Fruit fly (Drosophila melanogaster) whole organism, adult: ENCODE data around the gene nxf2.

ENCODE experiments used
- CG11617 ChIP-seq: fragments of 200-800 bp; sonication (Bioruptor generic); optimal IDR thresholded peaks from 2 replicates; lab custom pipeline; 2017; ENCODE audit warnings: mild to moderate bottlenecking, missing biosample characterization, missing genetic modification reagents, missing genetic modification characterization
- CG12768 ChIP-seq: fragments of 200-800 bp; sonication (Bioruptor generic); optimal IDR thresholded peaks from 2 replicates; lab custom pipeline; 2017; ENCODE audit warnings: missing biosample characterization, missing genetic modification characterization, mild to moderate bottlenecking, moderate library complexity, missing genetic modification reagents
- CG14711 ChIP-seq: fragments of 200-800 bp; sonication (Bioruptor generic); optimal IDR thresholded peaks from 2 replicates; lab custom pipeline; 2018; ENCODE audit warnings: missing biosample characterization, mild to moderate bottlenecking, missing genetic modification characterization, moderate library complexity
- CG1620 ChIP-seq: fragments of 200-800 bp; sonication (Bioruptor generic); optimal IDR thresholded peaks from 2 replicates; lab custom pipeline; 2016; ENCODE audit warnings: missing biosample characterization, missing genetic modification characterization
- CG33017 ChIP-seq: fragments of 200-800 bp; sonication (Bioruptor generic); optimal IDR thresholded peaks from 2 replicates; lab custom pipeline; 2018; ENCODE audit warnings: missing biosample characterization, mild to moderate bottlenecking, missing genetic modification characterization, moderate library complexity
- CG5204 ChIP-seq: fragments of 200-800 bp; sonication (Bioruptor generic); optimal IDR thresholded peaks from 2 replicates; lab custom pipeline; 2016; ENCODE audit warnings: missing biosample characterization, missing genetic modification characterization
- CG7045 ChIP-seq: fragments of 200-800 bp; sonication (Bioruptor generic); optimal IDR thresholded peaks from 2 replicates; lab custom pipeline; 2017; ENCODE audit warnings: missing biosample characterization, mild to moderate bottlenecking, missing genetic modification characterization
- CG7101 ChIP-seq: fragments of 200-800 bp; sonication (Bioruptor generic); optimal IDR thresholded peaks from 2 replicates; lab custom pipeline; 2018; ENCODE audit warnings: missing biosample characterization, mild to moderate bottlenecking, missing genetic modification characterization, moderate library complexity
- Clk ChIP-seq: fragments of 200-800 bp; sonication (Bioruptor generic); optimal IDR thresholded peaks from 2 replicates; lab custom pipeline; 2017; ENCODE audit warnings: missing biosample characterization, missing genetic modification characterization
- Crg-1 ChIP-seq: fragments of 200-800 bp; sonication (Bioruptor generic); optimal IDR thresholded peaks from 2 replicates; lab custom pipeline; 2016; ENCODE audit warnings: missing biosample characterization, missing genetic modification characterization
- Hr96 ChIP-seq: fragments of 200-800 bp; sonication (Bioruptor generic); optimal IDR thresholded peaks from 2 replicates; lab custom pipeline; 2016; ENCODE audit warnings: missing biosample characterization, missing genetic modification characterization
- Mnt ChIP-seq: fragments of 200-800 bp; sonication (Bioruptor generic); optimal IDR thresholded peaks from 2 replicates; lab custom pipeline; 2016; ENCODE audit warnings: missing biosample characterization, mild to moderate bottlenecking, missing genetic modification characterization
- bab1 ChIP-seq: fragments of 200-800 bp; sonication (Bioruptor generic); optimal IDR thresholded peaks from 3 replicates; lab custom pipeline; 2019; ENCODE audit warnings: missing biosample characterization, mild to moderate bottlenecking, missing genetic modification characterization, moderate library complexity
- cic ChIP-seq: fragments of 200-800 bp; sonication (Bioruptor generic); optimal IDR thresholded peaks from 2 replicates; lab custom pipeline; 2017; ENCODE audit warnings: missing biosample characterization, mild to moderate bottlenecking, missing genetic modification characterization, moderate library complexity
- cnc ChIP-seq, 2 experiments: fragments of >200 bp; optimal IDR thresholded peaks; 2 replicates each; lab custom pipeline; 2017
- kay ChIP-seq: fragments of 200-800 bp; sonication (Bioruptor generic); peaks from one replicate; lab custom pipeline; 2016; ENCODE audit warnings: missing biosample characterization, missing genetic modification characterization, borderline replicate concordance
- ovo ChIP-seq: fragments of 200-800 bp; sonication (Bioruptor generic); optimal IDR thresholded peaks from 2 replicates; lab custom pipeline; 2016; ENCODE audit warnings: missing biosample characterization, missing genetic modification characterization
- pad ChIP-seq: fragments of 200-800 bp; sonication (Bioruptor generic); optimal IDR thresholded peaks from 3 replicates; lab custom pipeline; 2017; ENCODE audit warnings: missing biosample characterization, missing genetic modification characterization, mild to moderate bottlenecking, moderate library complexity, missing genetic modification reagents
- tj ChIP-seq: fragments of 200-800 bp; sonication (Bioruptor generic); optimal IDR thresholded peaks from 3 replicates; lab custom pipeline; 2017; ENCODE audit warnings: missing biosample characterization, mild to moderate bottlenecking, missing genetic modification characterization, moderate library complexity
- toe ChIP-seq: fragments of 200-800 bp; sonication (Bioruptor generic); optimal IDR thresholded peaks from 2 replicates; lab custom pipeline; 2016; ENCODE audit warnings: missing biosample characterization, missing genetic modification characterization

The nxf2 gene

DNA sequence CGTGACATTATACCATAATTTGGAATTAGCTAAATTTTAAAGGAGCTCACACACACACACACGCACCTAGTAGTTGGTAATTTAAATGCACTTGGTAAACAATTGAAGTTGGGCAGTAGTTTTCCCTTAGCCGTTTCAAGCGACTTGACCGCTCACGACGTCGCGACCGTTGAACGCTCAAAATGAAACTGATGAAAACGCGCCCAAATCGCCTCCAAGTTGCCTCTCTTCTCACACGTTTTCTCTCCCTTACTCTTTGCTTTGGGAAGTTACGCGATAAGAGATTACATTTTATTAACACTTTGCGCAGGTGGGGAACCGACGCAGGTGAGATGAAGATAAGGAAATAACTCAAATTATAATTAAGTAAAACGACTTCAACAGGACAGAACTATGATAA, 7.9 kb downstream of the nxf2 start:
- TF ChIP-seq cic (no peak), CG12768 (GFP tag; lab: Kevin White, UChicago) (peak; percentile 33), CG14711 (tag; lab: Kevin White, UChicago) (no peak), bab1 (GFP tag; lab: Kevin White, UChicago) (no peak), pad (peak; percentile 11), Hr96 (no peak), CG11617 (no peak), kay (GFP tag; lab: Kevin White, UChicago) (peak; percentile 60), ovo (GFP tag; lab: Kevin White, UChicago) (no peak), Clk (GFP tag; lab: Kevin White, UChicago) (no peak), CG7101 (tag; lab: Kevin White, UChicago) (no peak), Mnt (GFP tag; lab: Kevin White, UChicago) (peak; percentile 22), tj (GFP tag; lab: Kevin White, UChicago) (no peak), CG33017 (tag; lab: Kevin White, UChicago) (no peak)

DNA sequence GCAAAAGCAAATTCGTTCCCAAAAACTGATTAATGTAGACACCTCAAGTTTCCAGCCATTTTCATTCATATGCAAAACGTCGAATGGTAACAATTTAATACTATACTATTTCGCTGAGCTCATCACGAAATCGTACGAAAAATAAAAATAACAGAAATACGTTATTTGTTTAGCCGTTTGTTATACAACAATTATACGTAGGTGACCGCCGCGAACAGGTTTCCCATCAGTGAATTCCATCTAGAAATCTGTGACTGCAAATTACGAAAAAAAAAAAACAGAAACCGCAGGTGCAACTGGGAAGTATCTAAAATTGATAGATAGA, 8.4 kb downstream of the nxf2 start:
- TF ChIP-seq Mnt (GFP tag; lab: Kevin White, UChicago) (no peak), tj (GFP tag; lab: Kevin White, UChicago) (peak; percentile 89), CG33017 (tag; lab: Kevin White, UChicago) (no peak), CG7101 (tag; lab: Kevin White, UChicago) (no peak), cnc (optimal IDR thresholded peaks at IDR 0.05; lab: Kevin White, UChicago) (no peak)

- TF ChIP-seq CG5204 (no peak), kay (GFP tag; lab: Kevin White, UChicago) (peak; percentile 19)
Observed at dm6 chr3L:16571014-16571738, 8.9 kb downstream of the nxf2 start.

DNA sequence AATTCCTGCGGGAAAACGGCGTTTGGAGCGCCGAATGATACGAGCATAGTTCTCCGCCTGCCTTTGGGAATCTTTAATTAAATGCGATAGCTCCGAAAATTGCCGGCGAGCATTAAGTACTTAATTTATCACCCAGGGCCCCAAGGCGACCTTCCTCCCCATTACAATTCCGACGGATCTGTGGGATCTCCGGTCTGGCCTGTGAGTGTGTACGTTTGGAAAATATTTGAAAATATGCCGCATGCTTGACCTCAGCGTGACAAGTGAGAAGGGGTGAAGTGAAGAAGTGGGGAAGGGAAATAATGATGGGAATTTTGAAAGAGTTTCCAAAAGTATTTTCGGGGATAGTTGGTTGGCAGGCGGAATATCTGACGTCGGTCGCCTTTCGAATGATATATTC, 10.7 kb downstream of the nxf2 start:
- no peak for TF ChIP-seq CG11617
- no peak for TF ChIP-seq CG12768 (GFP tag; lab: Kevin White, UChicago)
- no peak for TF ChIP-seq Crg-1 (GFP tag; lab: Kevin White, UChicago)
- no peak for TF ChIP-seq Mnt (GFP tag; lab: Kevin White, UChicago)
- TF ChIP-seq cnc (optimal IDR thresholded peaks at IDR 0.05; lab: Kevin White, UChicago), result no peak
- no peak for TF ChIP-seq bab1 (GFP tag; lab: Kevin White, UChicago)
- TF ChIP-seq tj (GFP tag; lab: Kevin White, UChicago), result no peak
- TF ChIP-seq CG1620 (GFP tag; lab: Kevin White, UChicago), result no peak
- TF ChIP-seq CG14711 (tag; lab: Kevin White, UChicago), result no peak
- no peak for TF ChIP-seq Hr96
- TF ChIP-seq cic, result no peak
- no peak for TF ChIP-seq CG7045 (GFP tag; lab: Kevin White, UChicago)
- no peak for TF ChIP-seq Clk (GFP tag; lab: Kevin White, UChicago)
- TF ChIP-seq CG33017 (tag; lab: Kevin White, UChicago), result no peak

DNA sequence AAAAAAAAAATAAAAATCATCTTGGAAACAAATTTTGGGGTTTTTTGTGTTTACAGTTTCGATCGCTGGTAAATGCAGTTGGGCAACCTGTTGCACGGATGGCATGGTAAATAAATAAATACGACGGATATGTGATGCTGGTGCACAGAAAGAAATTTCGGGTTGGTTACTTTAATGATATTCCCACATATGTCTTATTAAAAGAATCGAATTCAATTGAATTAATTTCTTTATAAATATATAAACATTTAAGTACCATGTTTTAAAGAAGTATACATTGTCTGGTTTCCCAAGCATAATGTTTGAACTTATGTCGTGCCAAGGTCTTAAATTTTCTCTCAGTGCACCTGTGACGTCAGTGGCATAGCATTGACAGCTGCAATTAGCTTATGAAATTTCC, 12.6 kb downstream of the nxf2 start:
- TF ChIP-seq cic (no peak), CG12768 (GFP tag; lab: Kevin White, UChicago) (no peak), CG33017 (tag; lab: Kevin White, UChicago) (no peak), ovo (GFP tag; lab: Kevin White, UChicago) (no peak), kay (GFP tag; lab: Kevin White, UChicago) (no peak), CG14711 (tag; lab: Kevin White, UChicago) (no peak), Mnt (GFP tag; lab: Kevin White, UChicago) (no peak), CG7101 (tag; lab: Kevin White, UChicago) (no peak), toe (GFP tag; lab: Kevin White, UChicago) (no peak), cnc (optimal IDR thresholded peaks at IDR 0.05; lab: Kevin White, UChicago) (no peak), pad (no peak), bab1 (GFP tag; lab: Kevin White, UChicago) (no peak), tj (GFP tag; lab: Kevin White, UChicago) (no peak), CG5204 (no peak), Clk (GFP tag; lab: Kevin White, UChicago) (no peak), CG7045 (GFP tag; lab: Kevin White, UChicago) (no peak), Hr96 (no peak), CG11617 (no peak), CG1620 (GFP tag; lab: Kevin White, UChicago) (no peak), Crg-1 (GFP tag; lab: Kevin White, UChicago) (no peak)

DNA sequence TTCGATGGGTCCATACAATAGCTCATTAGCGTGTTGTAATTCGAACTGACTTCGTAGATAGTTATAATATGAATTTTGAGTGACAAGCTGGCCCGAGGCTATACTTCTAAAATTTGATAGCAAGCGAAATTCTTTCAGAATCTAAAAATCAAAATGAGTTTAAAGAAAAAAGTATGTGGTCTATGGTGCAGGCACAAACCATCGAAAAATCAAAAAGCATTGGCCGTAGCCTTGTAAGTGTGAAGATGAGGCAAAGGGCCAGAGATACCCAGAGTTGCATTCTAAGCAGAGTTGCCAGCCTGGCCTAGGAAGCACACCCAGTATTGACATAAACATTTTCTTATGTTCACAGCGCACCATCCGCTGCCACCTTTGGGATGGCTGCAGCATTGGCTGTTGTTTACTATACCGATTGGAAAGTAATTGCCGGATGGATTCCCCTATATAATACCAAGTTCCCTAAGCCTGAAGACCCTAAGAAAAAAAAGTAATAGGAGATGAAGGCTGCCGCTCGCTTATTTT, 13.3 kb downstream of the nxf2 start, which contains the start of gene UQCR-6.4L:
UQCR-6.4L (plus strand) TSS at position 51 of the 522 bp plus-strand sequence.
- TF ChIP-seq Clk (GFP tag; lab: Kevin White, UChicago) (no peak), Hr96 (no peak), ovo (GFP tag; lab: Kevin White, UChicago) (no peak), Mnt (GFP tag; lab: Kevin White, UChicago) (no peak), CG7101 (tag; lab: Kevin White, UChicago) (no peak), CG5204 (no peak), toe (GFP tag; lab: Kevin White, UChicago) (no peak), cnc (optimal IDR thresholded peaks at IDR 0.05; lab: Kevin White, UChicago) (no peak)
